Fruit fly (Drosophila melanogaster) whole organism, embryonic: ENCODE data around the gene CG46440.

Source experiments
- B-H2 ChIP-seq: fragments of 200-800 bp; sonication (Bioruptor generic); optimal IDR thresholded peaks from 2 replicates; lab custom pipeline; 2018; ENCODE audit warnings: missing biosample characterization, mild to moderate bottlenecking, missing genetic modification characterization
- Bgb ChIP-seq: fragments of 200-800 bp; sonication (Bioruptor generic); IDR thresholded peaks from 2 replicates; pipeline ENCODE4 v1.3.6; 2022; ENCODE audit warnings: missing biosample characterization, missing genetic modification characterization; ENCODE audit not compliant: partially characterized antibody
- CG10321 ChIP-seq: fragments of 200-800 bp; sonication (Bioruptor generic); IDR thresholded peaks from 2 replicates; pipeline ENCODE4 v1.3.6; 2022; ENCODE audit warnings: missing biosample characterization, missing genetic modification characterization
- CG10959 ChIP-seq: fragments of 200-800 bp; sonication (Bioruptor generic); IDR thresholded peaks from 2 replicates; pipeline ENCODE4 v1.3.6; 2022; ENCODE audit warnings: missing biosample characterization, missing genetic modification characterization
- CG11093 ChIP-seq: fragments of 200-800 bp; sonication (Bioruptor generic); IDR thresholded peaks from 3 replicates; pipeline ENCODE4 v1.3.6; 2022; ENCODE audit warnings: missing biosample characterization, missing genetic modification characterization
- CG11695 ChIP-seq: fragments of 200-800 bp; sonication (Bioruptor generic); IDR thresholded peaks from 3 replicates; pipeline ENCODE4 v1.3.6; 2022; ENCODE audit warnings: missing biosample characterization, missing genetic modification characterization
- CG14050 ChIP-seq: fragments of 200-800 bp; sonication (Bioruptor generic); IDR thresholded peaks from 3 replicates; pipeline ENCODE4 v1.3.6; 2022; ENCODE audit warnings: missing biosample characterization, missing genetic modification characterization
- CG15696 ChIP-seq: fragments of 200-800 bp; sonication (Bioruptor generic); optimal IDR thresholded peaks from 2 replicates; lab custom pipeline; 2019; ENCODE audit warnings: missing biosample characterization, mild to moderate bottlenecking, missing genetic modification characterization, moderate library complexity
- CG1603 ChIP-seq: fragments of 200-800 bp; sonication (Bioruptor generic); optimal IDR thresholded peaks from 2 replicates; lab custom pipeline; 2019; ENCODE audit warnings: missing biosample characterization, mild to moderate bottlenecking, missing genetic modification characterization, moderate library complexity
- CG17328 ChIP-seq: fragments of 200-800 bp; sonication (Bioruptor generic); IDR thresholded peaks from 2 replicates; pipeline ENCODE4 v1.3.6; 2022; ENCODE audit warnings: missing biosample characterization, missing genetic modification characterization
- CG2875 ChIP-seq: fragments of 200-800 bp; sonication (Bioruptor generic); optimal IDR thresholded peaks from 2 replicates; lab custom pipeline; 2017; ENCODE audit warnings: missing biosample characterization, mild to moderate bottlenecking, missing genetic modification characterization, missing genetic modification reagents
- CG6854 ChIP-seq: fragments of 200-800 bp; sonication (Bioruptor generic); optimal IDR thresholded peaks from 3 replicates; lab custom pipeline; 2017; ENCODE audit warnings: missing biosample characterization, mild to moderate bottlenecking, missing genetic modification characterization
- CG8089 ChIP-seq: fragments of 200-800 bp; sonication (Bioruptor generic); optimal IDR thresholded peaks from 3 replicates; lab custom pipeline; 2016; ENCODE audit warnings: missing biosample characterization, missing genetic modification characterization
- CHES-1-like ChIP-seq: fragments of 200-800 bp; sonication (Bioruptor generic); optimal IDR thresholded peaks from 2 replicates; lab custom pipeline; 2016; ENCODE audit warnings: missing biosample characterization, missing genetic modification characterization
- D19B ChIP-seq: fragments of 200-800 bp; sonication (Bioruptor generic); optimal IDR thresholded peaks from 2 replicates; lab custom pipeline; 2017; ENCODE audit warnings: missing biosample characterization, mild to moderate bottlenecking, missing genetic modification characterization
- Deaf1 ChIP-seq: fragments of 200-800 bp; optimal IDR thresholded peaks from 3 replicates; lab custom pipeline; 2019; ENCODE audit warnings: missing biosample characterization, mild to moderate bottlenecking, missing genetic modification characterization, moderate library complexity
- Doc2 ChIP-seq: fragments of 200-800 bp; sonication (Bioruptor generic); IDR thresholded peaks from 2 replicates; pipeline ENCODE4 v1.3.6; 2022; ENCODE audit warnings: missing biosample characterization, missing genetic modification characterization
- Dp ChIP-seq: fragments of 200-800 bp; sonication (Bioruptor generic); optimal IDR thresholded peaks from 2 replicates; lab custom pipeline; 2018; ENCODE audit warnings: missing biosample characterization, mild to moderate bottlenecking, missing genetic modification characterization, moderate library complexity
- Elba2 ChIP-seq: fragments of 200-800 bp; sonication (Bioruptor generic); optimal IDR thresholded peaks from 3 replicates; lab custom pipeline; 2016; ENCODE audit warnings: missing biosample characterization, missing genetic modification characterization
- Fer1 ChIP-seq: fragments of 200-800 bp; sonication (Bioruptor generic); optimal IDR thresholded peaks from 2 replicates; lab custom pipeline; 2017; ENCODE audit warnings: missing biosample characterization, mild to moderate bottlenecking, missing genetic modification characterization
- HLH4C ChIP-seq: fragments of 200-800 bp; sonication (Bioruptor generic); IDR thresholded peaks from 3 replicates; pipeline ENCODE4 v1.3.6; 2022; ENCODE audit warnings: missing biosample characterization, missing genetic modification characterization; ENCODE audit not compliant: partially characterized antibody
- HmgZ ChIP-seq: fragments of 200-800 bp; sonication (Bioruptor generic); optimal IDR thresholded peaks from 2 replicates; lab custom pipeline; 2018; ENCODE audit warnings: missing biosample characterization, mild to moderate bottlenecking, missing genetic modification characterization
- Hmr ChIP-seq: fragments of 200-800 bp; sonication (Bioruptor generic); optimal IDR thresholded peaks from 3 replicates; lab custom pipeline; 2017; ENCODE audit warnings: mild to moderate bottlenecking, missing biosample characterization, missing genetic modification reagents, missing genetic modification characterization
- Hmx ChIP-seq: fragments of 200-800 bp; sonication (Bioruptor generic); optimal IDR thresholded peaks from 2 replicates; lab custom pipeline; 2016; ENCODE audit warnings: missing biosample characterization, missing genetic modification characterization
- NC2α ChIP-seq: fragments of 200-800 bp; sonication (Bioruptor generic); optimal IDR thresholded peaks from 2 replicates; lab custom pipeline; 2016; ENCODE audit warnings: missing biosample characterization, missing genetic modification characterization
- Neu2 ChIP-seq: fragments of 200-800 bp; sonication (Bioruptor generic); optimal IDR thresholded peaks from 3 replicates; lab custom pipeline; 2016; ENCODE audit warnings: missing biosample characterization, missing genetic modification characterization, borderline replicate concordance
- Optix ChIP-seq: fragments of 200-800 bp; sonication (Bioruptor generic); IDR thresholded peaks from 3 replicates; pipeline ENCODE4 v1.3.6; 2022; ENCODE audit warnings: missing biosample characterization, missing genetic modification characterization
- Sin3A ChIP-seq: fragments of >200 bp; optimal IDR thresholded peaks from 2 replicates; lab custom pipeline; 2018
- Sox100B ChIP-seq: fragments of 200-800 bp; sonication (Bioruptor generic); optimal IDR thresholded peaks from 3 replicates; lab custom pipeline; 2018; ENCODE audit warnings: missing biosample characterization, mild to moderate bottlenecking, missing genetic modification characterization
- Tbp ChIP-seq: fragments of >200 bp; optimal IDR thresholded peaks from 2 replicates; lab custom pipeline; 2018; ENCODE audit warnings: missing biosample characterization, missing genetic modification characterization
- ac ChIP-seq: fragments of 200-800 bp; sonication (Bioruptor generic); optimal IDR thresholded peaks from 3 replicates; lab custom pipeline; 2017; ENCODE audit warnings: missing biosample characterization, mild to moderate bottlenecking, missing genetic modification characterization
- bab2 ChIP-seq: fragments of 200-800 bp; sonication (Bioruptor generic); optimal IDR thresholded peaks from 2 replicates; lab custom pipeline; 2016; ENCODE audit warnings: missing biosample characterization, missing genetic modification characterization
- btn ChIP-seq: fragments of 200-800 bp; sonication (Bioruptor generic); optimal IDR thresholded peaks from 2 replicates; lab custom pipeline; 2016; ENCODE audit warnings: missing biosample characterization, missing genetic modification characterization
- cato ChIP-seq: fragments of 200-800 bp; sonication (Bioruptor generic); optimal IDR thresholded peaks from 2 replicates; lab custom pipeline; 2016; ENCODE audit warnings: missing biosample characterization, missing genetic modification characterization, borderline replicate concordance
- chn ChIP-seq: fragments of 200-800 bp; sonication (Bioruptor generic); optimal IDR thresholded peaks from 2 replicates; lab custom pipeline; 2016; ENCODE audit warnings: missing biosample characterization, missing genetic modification characterization
- crc ChIP-seq: fragments of 200-800 bp; sonication (Bioruptor generic); optimal IDR thresholded peaks from 2 replicates; lab custom pipeline; 2016; ENCODE audit warnings: missing biosample characterization, missing genetic modification characterization
- dm ChIP-seq: fragments of 200-800 bp; sonication (Bioruptor generic); optimal IDR thresholded peaks from 3 replicates; lab custom pipeline; 2016; ENCODE audit warnings: missing biosample characterization, missing genetic modification characterization
- en ChIP-seq: fragments of 200-800 bp; sonication (Bioruptor generic); optimal IDR thresholded peaks from 2 replicates; lab custom pipeline; 2016; ENCODE audit warnings: missing biosample characterization, missing genetic modification characterization
- ftz-f1 ChIP-seq: fragments of 200-800 bp; sonication (Bioruptor generic); optimal IDR thresholded peaks from 2 replicates; lab custom pipeline; 2016; ENCODE audit warnings: missing biosample characterization, missing genetic modification characterization
- gcm2 ChIP-seq: fragments of 200-800 bp; sonication (Bioruptor generic); optimal IDR thresholded peaks from 2 replicates; lab custom pipeline; 2016; ENCODE audit warnings: missing biosample characterization, missing genetic modification characterization
- gt ChIP-seq: fragments of 200-800 bp; sonication (Bioruptor generic); IDR thresholded peaks from 2 replicates; pipeline ENCODE4 v1.3.6; 2022; ENCODE audit warnings: missing biosample characterization, missing genetic modification characterization
- lab ChIP-seq: fragments of 200-800 bp; sonication (Bioruptor generic); optimal IDR thresholded peaks from 3 replicates; lab custom pipeline; 2017; ENCODE audit warnings: missing biosample characterization, missing genetic modification characterization, mild to moderate bottlenecking, moderate library complexity, missing genetic modification reagents
- luna ChIP-seq: fragments of 200-800 bp; sonication (Bioruptor generic); optimal IDR thresholded peaks from 2 replicates; lab custom pipeline; 2016; ENCODE audit warnings: missing biosample characterization, missing genetic modification characterization
- nmo ChIP-seq: fragments of 200-800 bp; sonication (Bioruptor generic); optimal IDR thresholded peaks from 2 replicates; lab custom pipeline; 2018; ENCODE audit warnings: missing biosample characterization, mild to moderate bottlenecking, missing genetic modification characterization, moderate library complexity
- nom ChIP-seq: fragments of 200-800 bp; sonication (Bioruptor generic); optimal IDR thresholded peaks from 2 replicates; lab custom pipeline; 2017; ENCODE audit warnings: missing biosample characterization, missing genetic modification characterization, mild to moderate bottlenecking, moderate library complexity, missing genetic modification reagents
- peb ChIP-seq: fragments of 200-800 bp; sonication (Bioruptor generic); IDR thresholded peaks from 2 replicates; pipeline ENCODE4 v1.3.6; 2022; ENCODE audit warnings: missing biosample characterization, missing genetic modification characterization
- pho ChIP-seq: fragments of 200-800 bp; sonication (Bioruptor generic); optimal IDR thresholded peaks from 2 replicates; lab custom pipeline; 2016; ENCODE audit warnings: missing biosample characterization, missing genetic modification characterization
- phol ChIP-seq: fragments of 200-800 bp; sonication (Bioruptor generic); optimal IDR thresholded peaks from 3 replicates; lab custom pipeline; 2018; ENCODE audit warnings: missing biosample characterization, mild to moderate bottlenecking, missing genetic modification characterization, moderate library complexity
- sima ChIP-seq: fragments of 200-800 bp; sonication (Bioruptor generic); optimal IDR thresholded peaks from 2 replicates; lab custom pipeline; 2016; ENCODE audit warnings: missing biosample characterization, missing genetic modification characterization
- sr ChIP-seq: fragments of 200-800 bp; sonication (Bioruptor generic); IDR thresholded peaks from 3 replicates; pipeline ENCODE4 v1.3.6; 2022; ENCODE audit warnings: missing biosample characterization, missing genetic modification characterization
- twi ChIP-seq: fragments of 200-800 bp; optimal IDR thresholded peaks from 2 replicates; lab custom pipeline; 2019; ENCODE audit warnings: missing biosample characterization, mild to moderate bottlenecking, missing genetic modification characterization, moderate library complexity
- zfh1 ChIP-seq: fragments of 200-800 bp; sonication (Bioruptor generic); IDR thresholded peaks from 3 replicates; pipeline ENCODE4 v1.3.6; 2022; ENCODE audit warnings: missing biosample characterization, missing genetic modification characterization

Gene CG46440

DNA sequence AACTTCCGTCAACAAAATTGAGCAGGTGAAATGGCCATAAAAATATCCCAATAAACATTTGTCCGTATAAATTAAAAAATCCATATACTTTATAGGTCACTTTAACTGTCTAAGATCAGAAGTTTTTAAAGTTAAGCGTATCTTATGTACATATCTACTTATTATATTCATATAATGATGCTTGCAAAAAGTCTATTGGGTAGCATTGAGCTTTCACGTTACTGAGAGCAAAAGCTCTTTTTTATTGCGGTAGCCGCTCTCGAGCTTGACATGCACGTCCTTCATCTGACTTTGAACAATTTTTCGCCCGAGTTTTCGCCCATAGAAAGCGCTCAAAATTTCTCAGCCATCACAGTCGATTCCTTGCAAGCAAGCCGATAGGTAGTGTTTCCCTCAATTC, 10.2 kb upstream of the CG46440 start, which contains the start of gene Gapdh2 (continued):
- TF ChIP-seq en (peak; percentile 96), cato (GFP tag; lab: Kevin White, UChicago) (peak; percentile 96), HmgZ (tag; lab: Kevin White, UChicago) (peak; percentile 100), Dp (GFP tag; lab: Kevin White, UChicago) (peak; percentile 50), CG11695 (peak; percentile 100), D19B (peak; percentile 97), Optix (GFP tag; lab: Robert Waterston, UW) (no peak; the same call in 2 of the 3 replicates), CG2875 (GFP tag; lab: Kevin White, UChicago) (peak; percentile 98), CG11093 (GFP tag; lab: Robert Waterston, UW) (peak; percentile 96), btn (GFP tag; lab: Kevin White, UChicago) (peak; percentile 92), CG8089 (peak; percentile 90), CHES-1-like (GFP tag; lab: Kevin White, UChicago) (peak; percentile 97), dm (GFP tag; lab: Kevin White, UChicago) (peak; percentile 91), Hmr (GFP tag; lab: Kevin White, UChicago) (peak; percentile 100), CG17328 (peak; percentile 99), pho (peak; percentile 98), NC2α (GFP tag; lab: Kevin White, UChicago) (peak; percentile 90), peb (GFP tag; lab: Robert Waterston, UW) (peak; percentile 95), bab2 (GFP tag; lab: Kevin White, UChicago) (peak; percentile 98), Sox100B (GFP tag; lab: Kevin White, UChicago) (peak; percentile 99), Elba2 (GFP tag; lab: Kevin White, UChicago) (peak; percentile 63), ftz-f1 (GFP tag; lab: Kevin White, UChicago) (peak; percentile 86), zfh1 (GFP tag; lab: Robert Waterston, UW) (peak; percentile 98), Sin3A (lab: Kevin White, UChicago) (no peak), CG10959 (GFP tag; lab: Robert Waterston, UW) (peak; percentile 91), Neu2 (GFP tag; lab: Kevin White, UChicago) (peak; percentile 81), B-H2 (GFP tag; lab: Kevin White, UChicago) (peak; percentile 100), crc (GFP tag; lab: Kevin White, UChicago) (peak; percentile 98), twi (tag; lab: Kevin White, UChicago) (peak; percentile 96), nom (GFP tag; lab: Kevin White, UChicago) (peak; percentile 100), Hmx (GFP tag; lab: Kevin White, UChicago) (peak; percentile 94), CG15696 (tag; lab: Kevin White, UChicago) (peak; percentile 93), nmo (GFP tag; lab: Kevin White, UChicago) (peak; percentile 99), Doc2 (GFP tag; lab: Robert Waterston, UW) (no peak; the same call in 1 of the 2 replicates), Fer1 (GFP tag; lab: Kevin White, UChicago) (peak; percentile 100), CG10321 (GFP tag; lab: Robert Waterston, UW) (peak; percentile 90), sima (GFP tag; lab: Kevin White, UChicago) (peak; percentile 93), ac (peak; percentile 87), CG14050 (GFP tag; lab: Robert Waterston, UW) (peak; percentile 99), gcm2 (GFP tag; lab: Kevin White, UChicago) (peak; percentile 98), Tbp (GFP tag; lab: Kevin White, UChicago) (no peak), sr (GFP tag; lab: Robert Waterston, UW) (no peak), chn (GFP tag; lab: Kevin White, UChicago) (peak; percentile 95), gt (GFP tag; lab: Robert Waterston, UW) (no peak; the same call in none of the 2 replicates), HLH4C (no peak), Bgb (GFP tag; lab: Robert Waterston, UW) (0 out of 2 replicates have a peak, but pooled peaks have one; percentile 9), phol (tag; lab: Kevin White, UChicago) (peak; percentile 97), lab (GFP tag; lab: Kevin White, UChicago) (peak; percentile 100), Deaf1 (tag; lab: Kevin White, UChicago) (peak; percentile 93), CG1603 (tag; lab: Kevin White, UChicago) (peak; percentile 97), CG6854 (peak; percentile 100), luna (GFP tag; lab: Kevin White, UChicago) (peak; percentile 94)
